Worm (Caenorhabditis elegans) whole organism, L4/young adult: ENCODE measurements around the gene F49C12.1.

Experiments used
- W03F9.2 ChIP-seq: fragments of 150-350 bp; optimal IDR thresholded peaks from 2 replicates; lab custom pipeline; 2014; ENCODE audit warnings: missing biosample characterization, missing genetic modification characterization
- dao-5 ChIP-seq: sonication (generic microtip); optimal IDR thresholded peaks from 2 replicates; lab custom pipeline; 2016; ENCODE audit warnings: missing genotype, missing genetic modification characterization, moderate library complexity, missing compliant biosample characterization
- him-1 ChIP-seq: sonication (generic microtip); optimal IDR thresholded peaks from 2 replicates; lab custom pipeline; 2016; ENCODE audit warnings: missing genotype, missing genetic modification reagents, missing genetic modification characterization, missing compliant biosample characterization

DNA sequence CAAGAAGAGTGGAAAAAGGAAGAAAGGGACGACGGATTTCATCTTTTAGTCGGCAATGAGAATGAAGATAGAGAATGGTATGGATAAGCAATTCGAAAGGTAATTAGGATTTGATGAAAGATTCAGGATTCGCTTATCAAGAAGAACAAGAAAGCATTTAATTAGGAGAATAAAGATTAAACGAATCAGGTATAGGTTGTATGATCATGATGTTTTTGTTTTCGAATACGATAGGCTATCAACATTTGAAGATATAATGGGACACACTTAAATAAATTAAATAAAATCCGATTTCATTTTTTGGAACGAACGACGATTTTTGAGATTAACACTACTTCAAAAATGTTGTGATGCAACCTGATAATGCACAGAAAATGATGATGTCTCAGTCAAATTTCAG lies 50.7 kb downstream of the F49C12.1 start, which contains the start of gene Y11D7A.5:
- TF ChIP-seq him-1 (tag; lab: Kevin White, UChicago), result no peak
- no peak for TF ChIP-seq dao-5 (tag; lab: Kevin White, UChicago)
- no peak for TF ChIP-seq W03F9.2 (tag; lab: Kevin White, UChicago)
